Fruit fly (Drosophila melanogaster) whole organism, embryonic: Measurements from ENCODE around the gene CG14024.
A peak's percentile ranks its signal among the peaks of the same experiment; 100 is the strongest.

Source experiments
- BEAF-32 ChIP-seq: fragments of 200-800 bp; sonication (Bioruptor generic); optimal IDR thresholded peaks from 3 replicates; lab custom pipeline; 2017; ENCODE audit warnings: missing biosample characterization, missing genetic modification characterization, mild to moderate bottlenecking, moderate library complexity, missing genetic modification reagents
- BtbVII ChIP-seq: fragments of 200-800 bp; sonication (Bioruptor generic); optimal IDR thresholded peaks from 3 replicates; lab custom pipeline; 2017; ENCODE audit warnings: missing biosample characterization, mild to moderate bottlenecking, missing genetic modification characterization
- CG12104 ChIP-seq: fragments of 200-800 bp; sonication (Bioruptor generic); optimal IDR thresholded peaks from 3 replicates; lab custom pipeline; 2016; ENCODE audit warnings: missing biosample characterization, missing genetic modification characterization
- CG12391 ChIP-seq: fragments of 200-800 bp; sonication (Bioruptor generic); optimal IDR thresholded peaks from 3 replicates; lab custom pipeline; 2018; ENCODE audit warnings: missing biosample characterization, mild to moderate bottlenecking, missing genetic modification characterization, moderate library complexity
- CG13287 ChIP-seq: fragments of 200-800 bp; sonication (Bioruptor generic); IDR thresholded peaks from 2 replicates; pipeline ENCODE4 v1.3.6; 2022; ENCODE audit warnings: missing biosample characterization, missing genetic modification characterization; ENCODE audit not compliant: partially characterized antibody
- CG14710 ChIP-seq: fragments of 200-800 bp; sonication (Bioruptor generic); optimal IDR thresholded peaks from 3 replicates; lab custom pipeline; 2019; ENCODE audit warnings: missing biosample characterization, mild to moderate bottlenecking, missing genetic modification characterization, moderate library complexity
- CG16813 ChIP-seq: fragments of 200-800 bp; sonication (Bioruptor generic); IDR thresholded peaks from 3 replicates; pipeline ENCODE4 v1.3.6; 2022; ENCODE audit warnings: missing biosample characterization, missing genetic modification characterization; ENCODE audit not compliant: partially characterized antibody
- CG17802 ChIP-seq: fragments of 200-800 bp; sonication (Bioruptor generic); optimal IDR thresholded peaks from 2 replicates; lab custom pipeline; 2018; ENCODE audit warnings: missing biosample characterization, mild to moderate bottlenecking, missing genetic modification characterization, moderate library complexity
- CG2202 ChIP-seq: fragments of 200-800 bp; sonication (Bioruptor generic); optimal IDR thresholded peaks from 2 replicates; lab custom pipeline; 2018; ENCODE audit warnings: missing biosample characterization, mild to moderate bottlenecking, missing genetic modification characterization
- CG3163 ChIP-seq: fragments of 200-800 bp; sonication (Bioruptor generic); optimal IDR thresholded peaks from 3 replicates; lab custom pipeline; 2016; ENCODE audit warnings: missing biosample characterization, missing genetic modification characterization
- CG4854 ChIP-seq: fragments of 200-800 bp; sonication (Bioruptor generic); optimal IDR thresholded peaks from 2 replicates; lab custom pipeline; 2016; ENCODE audit warnings: missing biosample characterization, missing genetic modification characterization, inconsistent platforms
- CG8281 ChIP-seq: fragments of 200-800 bp; sonication (Bioruptor generic); optimal IDR thresholded peaks from 2 replicates; lab custom pipeline; 2018; ENCODE audit warnings: missing biosample characterization, mild to moderate bottlenecking, missing genetic modification characterization, moderate library complexity
- Fer3 ChIP-seq: fragments of 200-800 bp; sonication (Bioruptor generic); optimal IDR thresholded peaks from 2 replicates; lab custom pipeline; 2018; ENCODE audit warnings: missing biosample characterization, mild to moderate bottlenecking, missing genetic modification characterization, moderate library complexity
- H2.0 ChIP-seq: fragments of 200-800 bp; sonication (Bioruptor generic); IDR thresholded peaks from 2 replicates; pipeline ENCODE4 v1.3.6; 2022; ENCODE audit warnings: missing biosample characterization, missing genetic modification characterization
- Lim3 ChIP-seq: fragments of 200-800 bp; sonication (Bioruptor generic); IDR thresholded peaks from 2 replicates; pipeline ENCODE4 v1.3.6; 2022; ENCODE audit warnings: missing biosample characterization, missing genetic modification characterization
- Oli ChIP-seq: fragments of 200-800 bp; sonication (Bioruptor generic); optimal IDR thresholded peaks from 2 replicates; lab custom pipeline; 2018; ENCODE audit warnings: missing biosample characterization, mild to moderate bottlenecking, missing genetic modification characterization, moderate library complexity
- Pdp1 ChIP-seq, 2 experiments: fragments of 200-800 bp; sonication (Bioruptor generic); optimal IDR thresholded peaks; 3 replicates each; lab custom pipeline; 2016; ENCODE audit warnings: missing biosample characterization in 2 of 2, missing genetic modification characterization in 2 of 2, mild to moderate bottlenecking in 1 of 2, moderate library complexity in 1 of 2
- az2 ChIP-seq: fragments of 200-800 bp; sonication (Bioruptor generic); optimal IDR thresholded peaks from 3 replicates; lab custom pipeline; 2016; ENCODE audit warnings: missing biosample characterization, missing genetic modification characterization
- bsh ChIP-seq, 2 experiments: fragments of 200-800 bp; sonication (Bioruptor generic); optimal IDR thresholded peaks; 2 replicates each; lab custom pipeline; 2017 to 2018; ENCODE audit warnings: mild to moderate bottlenecking in 2 of 2, missing biosample characterization in 2 of 2, missing genetic modification characterization in 2 of 2, moderate library complexity in 1 of 2
- cg ChIP-seq: fragments of 200-800 bp; sonication (Bioruptor generic); optimal IDR thresholded peaks from 3 replicates; lab custom pipeline; 2019; ENCODE audit warnings: missing biosample characterization, mild to moderate bottlenecking, missing genetic modification characterization, moderate library complexity
- chinmo ChIP-seq: fragments of 200-800 bp; sonication (Bioruptor generic); IDR thresholded peaks from 4 replicates; pipeline ENCODE4 v1.3.6; 2022; ENCODE audit warnings: missing biosample characterization, missing genetic modification characterization; ENCODE audit not compliant: partially characterized antibody
- chm ChIP-seq: fragments of 200-800 bp; sonication (Bioruptor generic); IDR thresholded peaks from 2 replicates; pipeline ENCODE4 v1.3.6; 2022; ENCODE audit warnings: missing biosample characterization, missing genetic modification characterization
- crc ChIP-seq: fragments of 200-800 bp; sonication (Bioruptor generic); optimal IDR thresholded peaks from 2 replicates; lab custom pipeline; 2016; ENCODE audit warnings: missing biosample characterization, missing genetic modification characterization
- eve ChIP-seq, 2 experiments: fragments of >200 bp; optimal IDR thresholded peaks; 2 replicates each; lab custom pipeline; 2017; ENCODE audit warnings: missing biosample characterization in 2 of 2, missing genetic modification characterization in 2 of 2
- exex ChIP-seq: fragments of 200-800 bp; sonication (Bioruptor generic); optimal IDR thresholded peaks from 4 replicates; lab custom pipeline; 2018; ENCODE audit warnings: missing biosample characterization, mild to moderate bottlenecking, missing genetic modification characterization, moderate library complexity
- ind ChIP-seq: fragments of 200-800 bp; sonication (Bioruptor generic); optimal IDR thresholded peaks from 3 replicates; lab custom pipeline; 2016; ENCODE audit warnings: missing biosample characterization, missing genetic modification characterization
- lov ChIP-seq, 2 experiments: fragments of 200-800 bp in 1 of 2; fragments of >200 bp in 1 of 2; sonication (Bioruptor generic) in 1 of 2; IDR thresholded peaks in 1 of 2; optimal IDR thresholded peaks in 1 of 2; 2 replicates in 1 of 2; 3 replicates in 1 of 2; pipeline versions ENCODE4 v1.3.6 to Lab custom; 2017 to 2022; ENCODE audit warnings: missing biosample characterization in 1 of 2, missing genetic modification characterization in 1 of 2
- nmo ChIP-seq: fragments of 200-800 bp; sonication (Bioruptor generic); optimal IDR thresholded peaks from 2 replicates; lab custom pipeline; 2018; ENCODE audit warnings: missing biosample characterization, mild to moderate bottlenecking, missing genetic modification characterization, moderate library complexity
- ranshi ChIP-seq: fragments of 200-800 bp; sonication (Bioruptor generic); IDR thresholded peaks from 2 replicates; pipeline ENCODE4 v1.3.6; 2022; ENCODE audit warnings: missing biosample characterization, missing genetic modification characterization
- row ChIP-seq: fragments of 200-800 bp; sonication (Bioruptor generic); IDR thresholded peaks from 3 replicates; pipeline ENCODE4 v1.3.6; 2022; ENCODE audit warnings: missing biosample characterization, missing genetic modification characterization
- sima ChIP-seq: fragments of 200-800 bp; sonication (Bioruptor generic); optimal IDR thresholded peaks from 2 replicates; lab custom pipeline; 2016; ENCODE audit warnings: missing biosample characterization, missing genetic modification characterization
- slp2 ChIP-seq: fragments of 200-800 bp; sonication (Bioruptor generic); optimal IDR thresholded peaks from 2 replicates; lab custom pipeline; 2016; ENCODE audit warnings: missing biosample characterization, missing genetic modification characterization
- stwl ChIP-seq: fragments of 200-800 bp; sonication (Bioruptor generic); optimal IDR thresholded peaks from 3 replicates; lab custom pipeline; 2018; ENCODE audit warnings: missing biosample characterization, mild to moderate bottlenecking, missing genetic modification characterization, moderate library complexity
- tna ChIP-seq: fragments of 200-800 bp; sonication (Bioruptor generic); IDR thresholded peaks from 2 replicates; pipeline ENCODE4 v1.3.6; 2022; ENCODE audit warnings: missing biosample characterization, missing genetic modification characterization; ENCODE audit not compliant: partially characterized antibody
- toy ChIP-seq: fragments of 200-800 bp; sonication (Bioruptor generic); IDR thresholded peaks from 2 replicates; pipeline ENCODE4 v1.3.6; 2022; ENCODE audit warnings: missing biosample characterization, missing genetic modification characterization
- tup ChIP-seq: fragments of 200-800 bp; sonication (Bioruptor generic); optimal IDR thresholded peaks from 2 replicates; lab custom pipeline; 2016; ENCODE audit warnings: missing biosample characterization, mild to moderate bottlenecking, missing genetic modification characterization, moderate library complexity
- tx ChIP-seq: fragments of 200-800 bp; sonication (Bioruptor generic); optimal IDR thresholded peaks from 2 replicates; lab custom pipeline; 2016; ENCODE audit warnings: missing biosample characterization, missing genetic modification characterization

The CG14024 gene

dm6 chr2L:5353454-5353853 lies 38.8 kb upstream of the CG14024 start:
- TF ChIP-seq nmo (GFP tag; lab: Kevin White, UChicago) = no peak
- no peak for TF ChIP-seq crc (GFP tag; lab: Kevin White, UChicago)
- no peak for TF ChIP-seq CG12391 (tag; lab: Kevin White, UChicago)
- TF ChIP-seq tup (GFP tag; lab: Kevin White, UChicago) = no peak
- no peak for TF ChIP-seq sima (GFP tag; lab: Kevin White, UChicago)
- TF ChIP-seq cg (GFP tag; lab: Kevin White, UChicago) = no peak
- no peak for TF ChIP-seq CG3163
- TF ChIP-seq CG12104 = no peak
- TF ChIP-seq row (GFP tag; lab: Robert Waterston, UW) = no peak
- no peak for TF ChIP-seq ranshi (GFP tag; lab: Robert Waterston, UW)
- no peak for TF ChIP-seq az2
- TF ChIP-seq toy (GFP tag; lab: Robert Waterston, UW) = no peak
- TF ChIP-seq CG16813 (GFP tag; lab: Robert Waterston, UW) = 0 out of 3 replicates have a peak, but pooled peaks have one; percentile 9
- no peak for TF ChIP-seq CG2202 (tag; lab: Kevin White, UChicago)
- no peak for TF ChIP-seq BEAF-32 (GFP tag; lab: Kevin White, UChicago)
- TF ChIP-seq lov (optimal IDR thresholded peaks at IDR 0.05; lab: Kevin White, UChicago) = no peak
- TF ChIP-seq lov (GFP tag; IDR thresholded peaks at IDR 0.05; lab: Robert Waterston, UW) = no peak
- peak in 1 of 2 experiments; percentile 22 for TF ChIP-seq eve (GFP tag; optimal IDR thresholded peaks at IDR 0.05; lab: Kevin White, UChicago)
- TF ChIP-seq tna (GFP tag; lab: Robert Waterston, UW) = no peak
- no peak for TF ChIP-seq ind
- TF ChIP-seq CG17802 (tag; lab: Kevin White, UChicago) = no peak
- no peak for TF ChIP-seq Oli
- no peak for TF ChIP-seq chinmo (GFP tag; lab: Robert Waterston, UW)
- TF ChIP-seq CG8281 (tag; lab: Kevin White, UChicago) = no peak
- TF ChIP-seq CG14710 (tag; lab: Kevin White, UChicago) = peak; percentile 59
- no peak for TF ChIP-seq Pdp1 (GFP tag; optimal IDR thresholded peaks at IDR 0.05; lab: Kevin White, UChicago)
- TF ChIP-seq H2.0 = no peak
- no peak for TF ChIP-seq chm (GFP tag; lab: Robert Waterston, UW)
- TF ChIP-seq tx (GFP tag; lab: Kevin White, UChicago) = no peak
- no peak for TF ChIP-seq bsh (GFP tag; optimal IDR thresholded peaks at IDR 0.05; lab: Kevin White, UChicago)
- no peak for TF ChIP-seq Lim3 (GFP tag; lab: Robert Waterston, UW)
- TF ChIP-seq stwl (tag; lab: Kevin White, UChicago) = peak; percentile 91
- TF ChIP-seq CG4854 (GFP tag; lab: Kevin White, UChicago) = no peak
- TF ChIP-seq exex = no peak
- no peak for TF ChIP-seq BtbVII (GFP tag; lab: Kevin White, UChicago)
- TF ChIP-seq CG13287 (GFP tag; lab: Robert Waterston, UW) = no peak

- peak; percentile 93 for TF ChIP-seq CG8281 (tag; lab: Kevin White, UChicago)
- no peak for TF ChIP-seq BtbVII (GFP tag; lab: Kevin White, UChicago)
- TF ChIP-seq Oli = no peak
- TF ChIP-seq slp2 (GFP tag; lab: Kevin White, UChicago) = no peak
- no peak for TF ChIP-seq Fer3 (tag; lab: Kevin White, UChicago)
Observed at dm6 chr2L:5348591-5348990, 33.9 kb upstream of the CG14024 start.
